Fruit fly (Drosophila melanogaster): ENCODE results near the gene CG31997.

The CG31997 gene

dm6 chr4:155977-156376 is at the start of gene CG31997:
TSS of gene CG31997 (minus strand) at chr4:156060.
- no peak for TF ChIP-seq noc (tag; optimal IDR thresholded peaks at IDR 0.05)

dm6 chr4:193386-194334 is 37.8 kb upstream of the CG31997 start, which contains the start of gene Abcd1:
TSS of gene Abcd1 (minus strand) at chr4:193829.
- no peak for TF ChIP-seq noc (tag; optimal IDR thresholded peaks at IDR 0.05)

dm6 chr4:192540-192939 is 36.7 kb upstream of the CG31997 start:
- no peak for TF ChIP-seq noc (tag; optimal IDR thresholded peaks at IDR 0.05)

- TF ChIP-seq noc (tag; optimal IDR thresholded peaks at IDR 0.05), result no peak
Measured at dm6 chr4:183681-184080, 27.8 kb upstream of the CG31997 start.

- no peak for TF ChIP-seq noc (tag; optimal IDR thresholded peaks at IDR 0.05)
Measured at dm6 chr4:181639-182038, 25.8 kb upstream of the CG31997 start.

- TF ChIP-seq noc (tag; optimal IDR thresholded peaks at IDR 0.05), result no peak
Measured at dm6 chr4:180780-181179, 24.9 kb upstream of the CG31997 start.

- no peak for TF ChIP-seq noc (tag; optimal IDR thresholded peaks at IDR 0.05)
Measured at dm6 chr4:179920-180261, 24.0 kb upstream of the CG31997 start.

dm6 chr4:179062-179919 is 23.4 kb upstream of the CG31997 start, which contains the start of gene Arl4:
TSS of gene Arl4 (minus strand) at chr4:179389.
- no peak for TF ChIP-seq noc (tag; optimal IDR thresholded peaks at IDR 0.05)

- no peak for TF ChIP-seq noc (tag; optimal IDR thresholded peaks at IDR 0.05)
Measured at dm6 chr4:175245-175644, 19.4 kb upstream of the CG31997 start, which contains the start of gene CG33978. TSS of gene CG33978 (minus strand) at chr4:175639.

- TF ChIP-seq noc (tag; optimal IDR thresholded peaks at IDR 0.05), result no peak
Measured at dm6 chr4:174526-174925, 18.7 kb upstream of the CG31997 start.

- no peak for TF ChIP-seq noc (tag; optimal IDR thresholded peaks at IDR 0.05)
Measured at dm6 chr4:167515-167914, 11.7 kb upstream of the CG31997 start.

dm6 chr4:165159-165558 is 9.3 kb upstream of the CG31997 start:
- TF ChIP-seq noc (tag; optimal IDR thresholded peaks at IDR 0.05), result no peak

- no peak for TF ChIP-seq noc (tag; optimal IDR thresholded peaks at IDR 0.05)
Measured at dm6 chr4:150453-150852, 5.4 kb downstream of the CG31997 start, which contains the start of gene CG32006. TSS of gene CG32006 (plus strand) at chr4:150764.

- TF ChIP-seq noc (tag; optimal IDR thresholded peaks at IDR 0.05), result no peak
Measured at dm6 chr4:149123-149522, 6.7 kb downstream of the CG31997 start.

dm6 chr4:135953-136352 is 19.9 kb downstream of the CG31997 start:
- no peak for TF ChIP-seq noc (tag; optimal IDR thresholded peaks at IDR 0.05)

dm6 chr4:131958-132623 is 23.8 kb downstream of the CG31997 start, which contains the start of gene anne:
TSS of gene anne (plus strand) at chr4:132220.
- no peak for TF ChIP-seq noc (tag; optimal IDR thresholded peaks at IDR 0.05)
